Fruit fly (Drosophila melanogaster): Measurements from ENCODE around the gene Atg17.

Gene Atg17

DNA sequence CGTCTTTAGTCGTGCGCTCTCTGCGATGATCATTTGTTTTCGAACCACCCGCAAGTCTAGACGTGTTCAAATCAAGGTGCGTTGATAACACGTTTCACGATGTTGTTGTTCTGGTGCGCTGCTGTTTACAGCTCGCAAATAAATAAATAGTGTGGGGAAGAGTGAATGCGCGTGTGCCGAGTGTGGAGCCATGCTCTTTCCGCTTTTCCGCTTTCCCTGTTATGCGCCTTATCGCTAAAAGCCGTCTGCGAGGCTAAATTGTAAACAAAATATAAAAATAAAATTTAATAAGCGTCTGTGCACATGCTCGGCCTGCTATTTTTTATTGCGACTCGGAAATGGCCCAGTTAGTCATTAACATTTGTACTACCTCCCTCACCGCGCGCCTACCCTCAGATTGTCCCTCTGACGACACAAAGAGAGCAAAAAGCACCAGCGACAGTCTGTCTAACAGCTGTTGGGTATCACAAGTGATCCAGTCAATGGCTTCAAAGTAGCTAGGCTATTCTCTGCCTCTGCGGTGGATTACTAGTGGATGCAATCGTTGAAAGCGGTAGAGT, 3.2 kb downstream of the Atg17 start (continued):
- peak; percentile 77 for TF ChIP-seq Mad (GFP tag; optimal IDR thresholded peaks at IDR 0.05)
- TF ChIP-seq Stat92E (GFP tag; optimal IDR thresholded peaks at IDR 0.05), result peak in 1 of 3 experiments; percentile 67
- TF ChIP-seq p53 (GFP tag; optimal IDR thresholded peaks at IDR 0.05), result peak; percentile 99
- no peak for TF ChIP-seq CG11560 (tag; IDR thresholded peaks at IDR 0.05)
- TF ChIP-seq Bteb2 (GFP tag; optimal IDR thresholded peaks at IDR 0.05), result peak; percentile 63
- TF ChIP-seq slp2 (GFP tag; optimal IDR thresholded peaks at IDR 0.05), result peak; percentile 22
- peak; percentile 95 for TF ChIP-seq YL-1 (GFP tag; optimal IDR thresholded peaks at IDR 0.05)
- peak; percentile 26; the same call in 1 of the 2 replicates for TF ChIP-seq CG13287 (GFP tag; IDR thresholded peaks at IDR 0.05; ENCODE audit: partially characterized antibody)
- TF ChIP-seq chn (GFP tag; optimal IDR thresholded peaks at IDR 0.05), result peak; percentile 39
- no peak for TF ChIP-seq nom (GFP tag; optimal IDR thresholded peaks at IDR 0.05)
- peak; percentile 38 for TF ChIP-seq CG12391 (tag; optimal IDR thresholded peaks at IDR 0.05)
- TF ChIP-seq NFAT (GFP tag; IDR thresholded peaks at IDR 0.05), result no peak
- peak; percentile 73 for TF ChIP-seq Nf-YB (GFP tag; optimal IDR thresholded peaks at IDR 0.05)
- TF ChIP-seq Nf-YA (GFP tag; IDR thresholded peaks at IDR 0.05), result peak; percentile 36; the same call in 1 of the 2 replicates
- peak; percentile 78 for TF ChIP-seq chm (GFP tag; IDR thresholded peaks at IDR 0.05)
- peak; percentile 73 for TF ChIP-seq Xrp1 (GFP tag; IDR thresholded peaks at IDR 0.05)
- peak; percentile 57 for TF ChIP-seq CG17328 (GFP tag; IDR thresholded peaks at IDR 0.05)
- peak; percentile 91 for TF ChIP-seq gcm (GFP tag; optimal IDR thresholded peaks at IDR 0.05)
- peak; percentile 89 for TF ChIP-seq CG10431 (GFP tag; optimal IDR thresholded peaks at IDR 0.05)
- peak; percentile 78 for TF ChIP-seq Max (GFP tag; optimal IDR thresholded peaks at IDR 0.05)
- TF ChIP-seq ash1 (GFP tag; optimal IDR thresholded peaks at IDR 0.05), result peak; percentile 91
- peak; percentile 78 for TF ChIP-seq CG10209 (GFP tag; optimal IDR thresholded peaks at IDR 0.05)
- peak; percentile 4 for TF ChIP-seq pb (GFP tag; optimal IDR thresholded peaks at IDR 0.05)
- peak; percentile 94 for TF ChIP-seq CG34376 (GFP tag; optimal IDR thresholded peaks at IDR 0.05)
- peak; percentile 20 for TF ChIP-seq ind (GFP tag; optimal IDR thresholded peaks at IDR 0.05)
- no peak; the same call in 1 of the 2 replicates for TF ChIP-seq CG11696 (GFP tag; IDR thresholded peaks at IDR 0.05)
- peak; percentile 62 for TF ChIP-seq CG17829 (tag; optimal IDR thresholded peaks at IDR 0.05)
- peak; percentile 78 for TF ChIP-seq unpg (GFP tag; optimal IDR thresholded peaks at IDR 0.05)
- 0 out of 3 replicates have a peak, but pooled peaks have one; percentile 49 for TF ChIP-seq ken (GFP tag; IDR thresholded peaks at IDR 0.05)
- no peak for TF ChIP-seq dmrt99B (tag; optimal IDR thresholded peaks at IDR 0.05)
- TF ChIP-seq Antp (GFP tag; optimal IDR thresholded peaks at IDR 0.05), result peak; percentile 41
- TF ChIP-seq CG9876 (GFP tag; optimal IDR thresholded peaks at IDR 0.05), result peak; percentile 45
- no peak for TF ChIP-seq CG11504 (tag; optimal IDR thresholded peaks at IDR 0.05)
- TF ChIP-seq btn (GFP tag; optimal IDR thresholded peaks at IDR 0.05), result peak; percentile 57
- peak; percentile 11 for TF ChIP-seq HmgD (GFP tag; optimal IDR thresholded peaks at IDR 0.05)
- peak; percentile 76 for TF ChIP-seq Hand (GFP tag; optimal IDR thresholded peaks at IDR 0.05)
- no peak for TF ChIP-seq sim (GFP tag; IDR thresholded peaks at IDR 0.05)
- TF ChIP-seq abd-A (tag; optimal IDR thresholded peaks at IDR 0.05), result no peak
- TF ChIP-seq pum (GFP tag; optimal IDR thresholded peaks at IDR 0.05), result peak; percentile 40
- TF ChIP-seq CG34224 (GFP tag; IDR thresholded peaks at IDR 0.05; ENCODE audit: partially characterized antibody), result peak; percentile 46; the same call in 1 of the 3 replicates
- TF ChIP-seq Dbx (GFP tag; IDR thresholded peaks at IDR 0.05), result peak; percentile 52; the same call in 1 of the 3 replicates
- no peak for TF ChIP-seq CG8765 (GFP tag; IDR thresholded peaks at IDR 0.05)
- peak; percentile 36; the same call in 1 of the 2 replicates for TF ChIP-seq bowl (GFP tag; IDR thresholded peaks at IDR 0.05)
- TF ChIP-seq Dad (GFP tag; optimal IDR thresholded peaks at IDR 0.05), result peak; percentile 54
- peak; percentile 67 for TF ChIP-seq CG16863 (GFP tag; optimal IDR thresholded peaks at IDR 0.05)
- peak; percentile 89 for TF ChIP-seq CG33557 (GFP tag; optimal IDR thresholded peaks at IDR 0.05)
- peak; percentile 98 for TF ChIP-seq sug (tag; optimal IDR thresholded peaks at IDR 0.05)
- peak; percentile 51 for TF ChIP-seq zen (tag; optimal IDR thresholded peaks at IDR 0.05)
- TF ChIP-seq CG1792 (GFP tag; optimal IDR thresholded peaks at IDR 0.05), result peak; percentile 56
- TF ChIP-seq ttk (GFP tag; IDR thresholded peaks at IDR 0.05), result no peak
